Worm (Caenorhabditis elegans) whole organism, L4/young adult: ENCODE results near the gene sri-60.

Source experiments
- W03F9.2 ChIP-seq: fragments of 150-350 bp; optimal IDR thresholded peaks from 2 replicates; lab custom pipeline; 2014; ENCODE audit warnings: missing biosample characterization, missing genetic modification characterization
- dao-5 ChIP-seq: sonication (generic microtip); optimal IDR thresholded peaks from 2 replicates; lab custom pipeline; 2016; ENCODE audit warnings: missing genotype, missing genetic modification characterization, moderate library complexity, missing compliant biosample characterization
- him-1 ChIP-seq: sonication (generic microtip); optimal IDR thresholded peaks from 2 replicates; lab custom pipeline; 2016; ENCODE audit warnings: missing genotype, missing genetic modification reagents, missing genetic modification characterization, missing compliant biosample characterization

sri-60 gene

ce11 chrII:2726774-2727173 lies 24.1 kb upstream of the sri-60 start:
- TF ChIP-seq him-1 (tag; lab: Kevin White, UChicago) (no peak), W03F9.2 (tag; lab: Kevin White, UChicago) (no peak), dao-5 (tag; lab: Kevin White, UChicago) (no peak)

ce11 chrII:2725561-2725960 lies 22.9 kb upstream of the sri-60 start, which contains the start of the genes T05A8.11 and nep-2:
Gene T05A8.11 (minus strand): TSS chrII:2725661.
Gene nep-2 (minus strand): TSS chrII:2725752.
- TF ChIP-seq him-1 (tag; lab: Kevin White, UChicago), result no peak
- TF ChIP-seq dao-5 (tag; lab: Kevin White, UChicago), result no peak
- no peak for TF ChIP-seq W03F9.2 (tag; lab: Kevin White, UChicago)

- no peak for TF ChIP-seq W03F9.2 (tag; lab: Kevin White, UChicago)
- TF ChIP-seq him-1 (tag; lab: Kevin White, UChicago), result no peak
- TF ChIP-seq dao-5 (tag; lab: Kevin White, UChicago), result no peak
Measured at ce11 chrII:2721992-2722391, 19.3 kb upstream of the sri-60 start.

DNA sequence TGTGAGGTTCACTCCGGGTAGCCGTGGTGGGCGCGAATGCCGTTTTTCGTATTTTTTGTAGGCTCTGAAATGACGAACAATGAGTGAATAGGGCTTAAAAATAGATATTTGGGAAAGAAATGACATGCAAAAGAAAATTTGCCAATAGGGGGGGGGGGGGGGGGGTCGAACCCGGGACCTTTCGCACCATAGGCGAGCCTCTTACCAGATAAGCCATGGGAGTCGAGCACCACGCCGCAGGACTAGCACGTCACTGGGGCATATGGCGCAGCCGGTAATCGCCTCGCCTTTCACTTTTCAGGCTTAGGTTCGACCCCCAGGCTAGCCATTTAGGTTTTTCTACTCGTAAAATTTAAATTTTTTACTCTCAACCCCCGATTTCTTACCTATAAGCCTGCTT lies 16.6 kb upstream of the sri-60 start:
- TF ChIP-seq him-1 (tag; lab: Kevin White, UChicago) (no peak), W03F9.2 (tag; lab: Kevin White, UChicago) (no peak), dao-5 (tag; lab: Kevin White, UChicago) (no peak)

- no peak for TF ChIP-seq W03F9.2 (tag; lab: Kevin White, UChicago)
- no peak for TF ChIP-seq dao-5 (tag; lab: Kevin White, UChicago)
- no peak for TF ChIP-seq him-1 (tag; lab: Kevin White, UChicago)
Measured at ce11 chrII:2717335-2717734, 14.7 kb upstream of the sri-60 start, which contains the start of gene T05A8.3. Gene T05A8.3 (minus strand): TSS chrII:2717435.

ce11 chrII:2710919-2711318 lies 8.3 kb upstream of the sri-60 start, which contains the start of gene T05A8.2:
Gene T05A8.2 (minus strand): TSS chrII:2711019.
- TF ChIP-seq W03F9.2 (tag; lab: Kevin White, UChicago) (no peak), dao-5 (tag; lab: Kevin White, UChicago) (no peak), him-1 (tag; lab: Kevin White, UChicago) (no peak)

- TF ChIP-seq W03F9.2 (tag; lab: Kevin White, UChicago) (no peak), him-1 (tag; lab: Kevin White, UChicago) (no peak), dao-5 (tag; lab: Kevin White, UChicago) (no peak)
Measured at ce11 chrII:2709942-2710341, 7.3 kb upstream of the sri-60 start, which contains the start of gene T05A8.1. Gene T05A8.1 (minus strand): TSS chrII:2710042.

DNA sequence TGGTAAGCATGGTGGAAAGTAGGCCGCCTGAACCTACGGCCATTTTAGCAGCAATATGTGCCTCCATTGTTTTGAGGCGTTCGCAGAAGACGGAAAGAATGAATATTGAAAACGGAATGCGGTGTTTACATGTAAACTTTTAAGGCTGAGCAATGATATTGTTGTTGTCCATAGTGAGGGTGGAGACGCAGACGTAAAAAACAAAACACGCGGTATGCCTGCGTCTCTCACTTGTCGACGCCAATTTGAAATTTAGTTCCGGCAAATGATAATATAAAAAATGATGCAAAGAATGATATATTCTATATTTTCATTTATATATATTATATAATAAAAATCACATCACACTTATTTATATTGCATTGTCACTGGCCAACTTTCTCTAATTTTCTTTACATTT lies 5.2 kb upstream of the sri-60 start, which contains the start of gene Y47G7B.2:
Y47G7B.2 (minus strand) TSS at position 143 of the 400 bp plus-strand sequence.
- no peak for TF ChIP-seq dao-5 (tag; lab: Kevin White, UChicago)

DNA sequence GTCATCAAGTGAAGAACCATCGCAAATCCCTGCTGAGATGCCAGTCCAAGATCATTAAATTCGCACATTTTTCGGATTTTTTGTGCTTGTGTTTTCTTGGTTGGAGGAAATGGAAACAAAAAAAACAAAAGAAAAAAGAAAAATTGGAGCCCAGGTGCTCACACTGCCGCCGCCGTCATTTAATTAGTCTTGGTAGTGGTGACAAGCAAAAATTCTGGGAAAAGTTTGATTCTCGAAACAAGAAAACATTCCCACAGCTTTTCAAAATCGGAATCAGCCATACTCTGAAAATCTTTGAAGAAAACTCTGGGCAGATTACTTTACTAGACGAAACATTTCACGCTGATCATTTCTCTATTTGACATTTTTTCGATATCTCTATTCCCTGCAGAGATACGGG lies 2.5 kb upstream of the sri-60 start, which contains the start of gene srh-128:
srh-128 (minus strand) TSS at position 101 of the 400 bp plus-strand sequence.
- TF ChIP-seq W03F9.2 (tag; lab: Kevin White, UChicago), result no peak
- no peak for TF ChIP-seq dao-5 (tag; lab: Kevin White, UChicago)
- no peak for TF ChIP-seq him-1 (tag; lab: Kevin White, UChicago)

- TF ChIP-seq dao-5 (tag; lab: Kevin White, UChicago) (no peak), him-1 (tag; lab: Kevin White, UChicago) (no peak), W03F9.2 (tag; lab: Kevin White, UChicago) (no peak)
Measured at ce11 chrII:2700229-2700628, 2.4 kb downstream of the sri-60 start, which contains the start of gene sri-61. Gene sri-61 (minus strand): TSS chrII:2700329.

DNA sequence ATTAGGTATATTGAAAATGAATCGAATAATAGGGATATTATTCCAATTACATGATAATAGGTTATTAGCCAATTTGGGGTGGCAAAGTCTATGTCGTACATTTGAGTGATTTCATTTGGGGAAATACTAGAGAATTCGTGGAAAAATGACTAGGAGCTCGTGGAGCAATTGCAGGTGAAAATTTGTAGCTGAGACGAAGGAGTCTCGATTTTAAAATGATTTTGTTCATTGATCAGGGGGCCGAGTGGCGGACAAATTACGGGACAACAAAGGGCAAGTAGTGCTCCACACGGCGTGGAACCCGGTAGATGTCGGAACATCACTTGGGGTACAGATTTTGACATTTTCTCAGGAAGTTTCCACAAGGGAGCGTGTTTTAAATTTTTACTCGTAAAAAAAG lies 4.3 kb downstream of the sri-60 start, which contains the start of gene sri-62:
sri-62 (minus strand) TSS at position 101 of the 400 bp plus-strand sequence.
- TF ChIP-seq W03F9.2 (tag; lab: Kevin White, UChicago), result no peak
- no peak for TF ChIP-seq dao-5 (tag; lab: Kevin White, UChicago)

DNA sequence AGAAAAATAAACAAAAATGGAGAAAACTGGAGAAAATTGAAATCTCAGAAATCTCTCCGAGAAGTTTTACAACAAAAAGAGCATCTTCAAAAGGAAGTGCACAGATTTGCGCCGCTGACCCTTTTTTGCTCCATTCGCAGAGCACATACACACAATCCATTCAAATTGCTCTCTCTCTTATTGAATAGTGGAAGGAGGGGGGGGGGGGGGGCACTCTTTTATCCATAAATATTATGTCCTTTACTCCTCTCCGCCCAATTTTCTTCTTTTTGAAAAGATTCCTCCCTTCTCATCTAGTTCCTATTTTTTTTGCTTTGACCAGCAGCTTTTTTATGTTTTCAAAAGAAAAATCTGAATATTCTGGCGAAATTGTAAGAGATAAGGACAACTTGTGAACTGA lies 7.6 kb downstream of the sri-60 start:
- no peak for TF ChIP-seq dao-5 (tag; lab: Kevin White, UChicago)
- no peak for TF ChIP-seq W03F9.2 (tag; lab: Kevin White, UChicago)
- no peak for TF ChIP-seq him-1 (tag; lab: Kevin White, UChicago)

- TF ChIP-seq him-1 (tag; lab: Kevin White, UChicago) (no peak), dao-5 (tag; lab: Kevin White, UChicago) (no peak), W03F9.2 (tag; lab: Kevin White, UChicago) (no peak)
Measured at ce11 chrII:2692476-2692875, 10.2 kb downstream of the sri-60 start, which contains the start of gene set-11. Gene set-11 (minus strand): TSS chrII:2692576.

- TF ChIP-seq W03F9.2 (tag; lab: Kevin White, UChicago) (no peak), dao-5 (tag; lab: Kevin White, UChicago) (no peak), him-1 (tag; lab: Kevin White, UChicago) (no peak)
Measured at ce11 chrII:2690080-2690479, 12.6 kb downstream of the sri-60 start, which contains the start of gene nspf-3. Gene nspf-3 (minus strand): TSS chrII:2690180.
